Worm (Caenorhabditis elegans): Measurements from ENCODE around the gene Y22D7AL.15.
A peak's percentile ranks its signal among the peaks of the same experiment; 100 is the strongest.

The Y22D7AL.15 gene

ce11 chrIII:1618915-1619314 is 40.7 kb downstream of the Y22D7AL.15 start, which contains the start of gene Y22D7AL.10 (continued):
- TF ChIP-seq ceh-88 (GFP tag; IDR thresholded peaks at IDR 0.05) (peak; percentile 99), rnt-1 (tag; optimal IDR thresholded peaks at IDR 0.05) (peak; percentile 96), nhr-19 (GFP tag; conservative IDR thresholded peaks at IDR 0.05) (peak; percentile 99), unc-98 (GFP tag; IDR thresholded peaks at IDR 0.05) (peak; percentile 95), C04F5.9 (tag; optimal IDR thresholded peaks at IDR 0.05) (peak; percentile 95)

ce11 chrIII:1618312-1618711 is 41.4 kb downstream of the Y22D7AL.15 start:
- TF ChIP-seq grh-1 (GFP tag; IDR thresholded peaks at IDR 0.05) = no peak

- TF ChIP-seq hlh-17 (GFP tag; optimal IDR thresholded peaks at IDR 0.05; ENCODE audit: borderline replicate concordance) (no peak), nhr-90 (tag; optimal IDR thresholded peaks at IDR 0.05; ENCODE audit: poor library complexity) (peak; percentile 20), nhr-77 (tag; optimal IDR thresholded peaks at IDR 0.05) (no peak), blmp-1 (tag; optimal IDR thresholded peaks at IDR 0.05) (no peak), C34B4.2 (tag; optimal IDR thresholded peaks at IDR 0.05) (no peak), nhr-84 (tag; optimal IDR thresholded peaks at IDR 0.05) (no peak), tlp-1 (tag; optimal IDR thresholded peaks at IDR 0.05) (no peak), nhr-19 (GFP tag; conservative IDR thresholded peaks at IDR 0.05) (peak; percentile 19; the same call in 1 of the 2 replicates), nhr-11 (tag; optimal IDR thresholded peaks at IDR 0.05) (no peak), mab-9 (GFP tag; IDR thresholded peaks at IDR 0.05) (no peak), unc-130 (tag; optimal IDR thresholded peaks at IDR 0.05) (no peak), efl-1 (optimal IDR thresholded peaks at IDR 0.05) (peak in 1 of 2 experiments; percentile 29), efl-1 (GFP tag; optimal IDR thresholded peaks at IDR 0.05 in 1 of 2) (peak; percentile 70 to 97), lin-35 (GFP tag; optimal IDR thresholded peaks at IDR 0.05) (peak; percentile 30 to 71), ztf-11 (tag; optimal IDR thresholded peaks at IDR 0.05) (no peak), skn-1 (tag; optimal IDR thresholded peaks at IDR 0.05) (no peak), nhr-28 (tag; optimal IDR thresholded peaks at IDR 0.05) (no peak), vab-15 (tag; optimal IDR thresholded peaks at IDR 0.05) (no peak), irx-1 (tag; optimal IDR thresholded peaks at IDR 0.05) (no peak), grh-1 (GFP tag; IDR thresholded peaks at IDR 0.05) (no peak), pag-3 (tag; optimal IDR thresholded peaks at IDR 0.05; ENCODE audit: borderline replicate concordance, insufficient read depth) (no peak), C04F5.9 (tag; optimal IDR thresholded peaks at IDR 0.05) (no peak), nhr-71 (tag; optimal IDR thresholded peaks at IDR 0.05) (peak; percentile 45), lin-39 (tag; optimal IDR thresholded peaks at IDR 0.05) (no peak), rnt-1 (tag; optimal IDR thresholded peaks at IDR 0.05) (peak; percentile 36), egl-27 (tag; optimal IDR thresholded peaks at IDR 0.05) (no peak), sptf-1 (tag; optimal IDR thresholded peaks at IDR 0.05) (no peak), nhr-237 (tag; optimal IDR thresholded peaks at IDR 0.05) (no peak), elt-2 (tag; optimal IDR thresholded peaks at IDR 0.05) (peak; percentile 28), efl-3 (GFP tag; optimal IDR thresholded peaks at IDR 0.05) (no peak), lin-14 (GFP tag; optimal IDR thresholded peaks at IDR 0.05) (no peak), ztf-4 (tag; optimal IDR thresholded peaks at IDR 0.05) (peak; percentile 23), ets-5 (GFP tag; IDR thresholded peaks at IDR 0.05) (0 out of 2 replicates have a peak, but pooled peaks have one; percentile 50), nhr-20 (tag; optimal IDR thresholded peaks at IDR 0.05) (peak; percentile 20), snu-23 (GFP tag; optimal IDR thresholded peaks at IDR 0.05) (peak; percentile 22), unc-62 (GFP tag; optimal IDR thresholded peaks at IDR 0.05) (no peak), mep-1 (tag; optimal IDR thresholded peaks at IDR 0.05) (peak; percentile 1), nhr-85 (tag) (peak; percentile 73), xbp-1 (tag; optimal IDR thresholded peaks at IDR 0.05) (peak; percentile 6), elt-3 (tag; optimal IDR thresholded peaks at IDR 0.05) (no peak), lin-13 (GFP tag; optimal IDR thresholded peaks at IDR 0.05) (peak; percentile 64), zip-4 (GFP tag; optimal IDR thresholded peaks at IDR 0.05) (no peak), fkh-4 (tag; optimal IDR thresholded peaks at IDR 0.05; ENCODE audit: borderline replicate concordance) (no peak), aly-2 (tag; optimal IDR thresholded peaks at IDR 0.05) (peak; percentile 39), fkh-10 (GFP tag; optimal IDR thresholded peaks at IDR 0.05) (no peak)
Observed at ce11 chrIII:1616245-1617026, 43.2 kb downstream of the Y22D7AL.15 start.

Data from whole organism, L1 larva.